Fruit fly (Drosophila melanogaster) whole organism, embryonic: ENCODE measurements around the gene Bx42.
A peak's percentile ranks its signal among the peaks of the same experiment; 100 is the strongest.

ENCODE experiments used
- ATbp ChIP-seq: fragments of 200-800 bp; sonication (Bioruptor generic); optimal IDR thresholded peaks from 2 replicates; lab custom pipeline; 2017; ENCODE audit warnings: missing biosample characterization, mild to moderate bottlenecking, missing genetic modification characterization, missing genetic modification reagents
- Aef1 ChIP-seq: fragments of 200-800 bp; sonication (Bioruptor generic); IDR thresholded peaks from 3 replicates; pipeline ENCODE4 v1.3.6; 2022; ENCODE audit warnings: missing biosample characterization, missing genetic modification characterization
- Bgb ChIP-seq: fragments of 200-800 bp; sonication (Bioruptor generic); IDR thresholded peaks from 2 replicates; pipeline ENCODE4 v1.3.6; 2022; ENCODE audit warnings: missing biosample characterization, missing genetic modification characterization; ENCODE audit not compliant: partially characterized antibody
- CG11247 ChIP-seq: fragments of 200-800 bp; sonication (Bioruptor generic); IDR thresholded peaks from 2 replicates; pipeline ENCODE4 v1.3.6; 2022; ENCODE audit warnings: missing biosample characterization, missing genetic modification characterization
- CG1233 ChIP-seq: fragments of 200-800 bp; sonication (Bioruptor generic); optimal IDR thresholded peaks from 4 replicates; lab custom pipeline; 2018; ENCODE audit warnings: missing biosample characterization, mild to moderate bottlenecking, missing genetic modification characterization
- CG13624 ChIP-seq: fragments of 200-800 bp; sonication (Bioruptor generic); optimal IDR thresholded peaks from 2 replicates; lab custom pipeline; 2016; ENCODE audit warnings: missing biosample characterization, missing genetic modification characterization
- CG1529 ChIP-seq: fragments of 200-800 bp; sonication (Bioruptor generic); optimal IDR thresholded peaks from 3 replicates; lab custom pipeline; 2018; ENCODE audit warnings: missing biosample characterization, missing genetic modification characterization
- CG15514 ChIP-seq: fragments of 200-800 bp; sonication (Bioruptor generic); optimal IDR thresholded peaks from 3 replicates; lab custom pipeline; 2017; ENCODE audit warnings: missing biosample characterization, missing genetic modification characterization, mild to moderate bottlenecking, moderate library complexity, missing genetic modification reagents
- CG16815 ChIP-seq: fragments of 200-800 bp; sonication (Bioruptor generic); optimal IDR thresholded peaks from 3 replicates; lab custom pipeline; 2017; ENCODE audit warnings: missing biosample characterization, mild to moderate bottlenecking, missing genetic modification characterization
- CG17186 ChIP-seq: fragments of 200-800 bp; sonication (Bioruptor generic); optimal IDR thresholded peaks from 3 replicates; lab custom pipeline; 2017; ENCODE audit warnings: missing biosample characterization, missing genetic modification reagents, missing genetic modification characterization
- CG1792 ChIP-seq: fragments of 200-800 bp; sonication (Bioruptor generic); optimal IDR thresholded peaks from 2 replicates; lab custom pipeline; 2016; ENCODE audit warnings: missing biosample characterization, missing genetic modification characterization
- CG2116 ChIP-seq: fragments of 200-800 bp; sonication (Bioruptor generic); optimal IDR thresholded peaks from 3 replicates; lab custom pipeline; 2018; ENCODE audit warnings: missing biosample characterization, mild to moderate bottlenecking, missing genetic modification characterization
- CG3163 ChIP-seq: fragments of 200-800 bp; sonication (Bioruptor generic); optimal IDR thresholded peaks from 3 replicates; lab custom pipeline; 2016; ENCODE audit warnings: missing biosample characterization, missing genetic modification characterization
- CG4617 ChIP-seq: fragments of 200-800 bp; sonication (Bioruptor generic); optimal IDR thresholded peaks from 3 replicates; lab custom pipeline; 2016; ENCODE audit warnings: missing biosample characterization, missing genetic modification characterization, borderline replicate concordance
- CG8388 ChIP-seq: fragments of 200-800 bp; sonication (Bioruptor generic); optimal IDR thresholded peaks from 2 replicates; lab custom pipeline; 2019; ENCODE audit warnings: missing biosample characterization, mild to moderate bottlenecking, missing genetic modification characterization, moderate library complexity
- CG9797 ChIP-seq: fragments of 200-800 bp; sonication (Bioruptor generic); optimal IDR thresholded peaks from 3 replicates; lab custom pipeline; 2018; ENCODE audit warnings: missing biosample characterization, mild to moderate bottlenecking, missing genetic modification characterization
- Chrac-16 ChIP-seq: fragments of 200-800 bp; sonication (Bioruptor generic); optimal IDR thresholded peaks from 3 replicates; lab custom pipeline; 2016; ENCODE audit warnings: missing biosample characterization, missing genetic modification characterization
- CrebB ChIP-seq: fragments of 200-800 bp; sonication (Bioruptor generic); optimal IDR thresholded peaks from 3 replicates; lab custom pipeline; 2018; ENCODE audit warnings: missing biosample characterization, mild to moderate bottlenecking, missing genetic modification characterization
- Drgx ChIP-seq: fragments of 200-800 bp; sonication (Bioruptor generic); IDR thresholded peaks from 2 replicates; pipeline ENCODE4 v1.3.6; 2022; ENCODE audit warnings: missing biosample characterization, missing genetic modification characterization
- E2f1 ChIP-seq: fragments of 200-800 bp; sonication (Bioruptor generic); IDR thresholded peaks from 2 replicates; pipeline ENCODE4 v1.3.6; 2022; ENCODE audit warnings: missing biosample characterization, missing genetic modification characterization
- Fer1 ChIP-seq: fragments of 200-800 bp; sonication (Bioruptor generic); optimal IDR thresholded peaks from 2 replicates; lab custom pipeline; 2017; ENCODE audit warnings: missing biosample characterization, mild to moderate bottlenecking, missing genetic modification characterization
- H15 ChIP-seq: fragments of 200-800 bp; sonication (Bioruptor generic); IDR thresholded peaks from 3 replicates; pipeline ENCODE4 v1.3.6; 2022; ENCODE audit warnings: missing biosample characterization, missing genetic modification characterization
- HHEX ChIP-seq: fragments of 200-800 bp; sonication (Bioruptor generic); optimal IDR thresholded peaks from 3 replicates; lab custom pipeline; 2017; ENCODE audit warnings: missing biosample characterization, mild to moderate bottlenecking, missing genetic modification characterization, missing genetic modification reagents
- Hand ChIP-seq: fragments of 200-800 bp; sonication (Bioruptor generic); optimal IDR thresholded peaks from 2 replicates; lab custom pipeline; 2017; ENCODE audit warnings: mild to moderate bottlenecking, missing biosample characterization, missing genetic modification reagents, missing genetic modification characterization
- MBD-R2 ChIP-seq: fragments of 200-800 bp; sonication (Bioruptor generic); IDR thresholded peaks from 2 replicates; pipeline ENCODE4 v1.3.6; 2022; ENCODE audit warnings: missing biosample characterization, missing genetic modification characterization
- Poxn ChIP-seq: fragments of 200-800 bp; sonication (Bioruptor generic); IDR thresholded peaks from 2 replicates; pipeline ENCODE4 v1.3.6; 2022; ENCODE audit warnings: missing biosample characterization, missing genetic modification characterization
- Sox100B ChIP-seq: fragments of 200-800 bp; sonication (Bioruptor generic); optimal IDR thresholded peaks from 3 replicates; lab custom pipeline; 2018; ENCODE audit warnings: missing biosample characterization, mild to moderate bottlenecking, missing genetic modification characterization
- Sry-δ ChIP-seq: fragments of 200-800 bp; sonication (Bioruptor generic); optimal IDR thresholded peaks from 2 replicates; lab custom pipeline; 2016; ENCODE audit warnings: missing biosample characterization, missing genetic modification characterization
- abd-A ChIP-seq: fragments of 200-800 bp; sonication (Bioruptor generic); optimal IDR thresholded peaks from 3 replicates; lab custom pipeline; 2019; ENCODE audit warnings: missing biosample characterization, mild to moderate bottlenecking, missing genetic modification characterization, moderate library complexity
- al ChIP-seq: fragments of 200-800 bp; sonication (Bioruptor generic); IDR thresholded peaks from 2 replicates; pipeline ENCODE4 v1.3.6; 2022; ENCODE audit warnings: missing biosample characterization, missing genetic modification characterization
- ash1 ChIP-seq: fragments of 200-800 bp; sonication (Bioruptor generic); optimal IDR thresholded peaks from 2 replicates; lab custom pipeline; 2018; ENCODE audit warnings: missing biosample characterization, mild to moderate bottlenecking, missing genetic modification characterization
- bowl ChIP-seq: fragments of 200-800 bp; sonication (Bioruptor generic); IDR thresholded peaks from 2 replicates; pipeline ENCODE4 v1.3.6; 2022; ENCODE audit warnings: missing biosample characterization, missing genetic modification characterization
- cg ChIP-seq: fragments of 200-800 bp; sonication (Bioruptor generic); optimal IDR thresholded peaks from 3 replicates; lab custom pipeline; 2019; ENCODE audit warnings: missing biosample characterization, mild to moderate bottlenecking, missing genetic modification characterization, moderate library complexity
- chif ChIP-seq, 2 experiments: fragments of 200-800 bp; sonication (Bioruptor generic); optimal IDR thresholded peaks; 3 replicates each; lab custom pipeline; 2016; ENCODE audit warnings: missing biosample characterization in 2 of 2, missing genetic modification characterization in 2 of 2
- croc ChIP-seq: fragments of 200-800 bp; sonication (Bioruptor generic); conservative IDR thresholded peaks from 3 replicates; pipeline ENCODE4 v1.3.6; 2022; ENCODE audit warnings: missing biosample characterization, missing genetic modification characterization
- da ChIP-seq: fragments of 200-800 bp; sonication (Bioruptor generic); optimal IDR thresholded peaks from 2 replicates; lab custom pipeline; 2016; ENCODE audit warnings: missing biosample characterization, missing genetic modification characterization
- disco-r ChIP-seq: fragments of 200-800 bp; sonication (Bioruptor generic); optimal IDR thresholded peaks from 2 replicates; lab custom pipeline; 2016; ENCODE audit warnings: missing biosample characterization, missing genetic modification characterization
- dm ChIP-seq: fragments of 200-800 bp; sonication (Bioruptor generic); optimal IDR thresholded peaks from 3 replicates; lab custom pipeline; 2016; ENCODE audit warnings: missing biosample characterization, missing genetic modification characterization
- eyg ChIP-seq: fragments of 200-800 bp; sonication (Bioruptor generic); optimal IDR thresholded peaks from 3 replicates; lab custom pipeline; 2016; ENCODE audit warnings: missing biosample characterization, missing genetic modification characterization
- fu2 ChIP-seq: fragments of 200-800 bp; sonication (Bioruptor generic); optimal IDR thresholded peaks from 2 replicates; lab custom pipeline; 2016; ENCODE audit warnings: missing biosample characterization, missing genetic modification characterization
- nmo ChIP-seq: fragments of 200-800 bp; sonication (Bioruptor generic); optimal IDR thresholded peaks from 2 replicates; lab custom pipeline; 2018; ENCODE audit warnings: missing biosample characterization, mild to moderate bottlenecking, missing genetic modification characterization, moderate library complexity
- nom ChIP-seq: fragments of 200-800 bp; sonication (Bioruptor generic); optimal IDR thresholded peaks from 2 replicates; lab custom pipeline; 2017; ENCODE audit warnings: missing biosample characterization, missing genetic modification characterization, mild to moderate bottlenecking, moderate library complexity, missing genetic modification reagents
- onecut ChIP-seq: fragments of 200-800 bp; sonication (Bioruptor generic); IDR thresholded peaks from 2 replicates; pipeline ENCODE4 v1.3.6; 2022; ENCODE audit warnings: missing biosample characterization, missing genetic modification characterization
- otp ChIP-seq: fragments of 200-800 bp; sonication (Bioruptor generic); IDR thresholded peaks from 3 replicates; pipeline ENCODE4, ENCODE4 v1.3.6; 2022; ENCODE audit warnings: missing biosample characterization, missing genetic modification characterization
- row ChIP-seq: fragments of 200-800 bp; sonication (Bioruptor generic); IDR thresholded peaks from 3 replicates; pipeline ENCODE4 v1.3.6; 2022; ENCODE audit warnings: missing biosample characterization, missing genetic modification characterization
- sens ChIP-seq: fragments of 200-800 bp; sonication (Bioruptor generic); peaks from one replicate; lab custom pipeline; 2016; ENCODE audit warnings: missing biosample characterization, missing genetic modification characterization
- sug ChIP-seq: fragments of 200-800 bp; optimal IDR thresholded peaks from 2 replicates; lab custom pipeline; 2019; ENCODE audit warnings: missing biosample characterization, mild to moderate bottlenecking, missing genetic modification characterization, moderate library complexity
- trem ChIP-seq: fragments of 200-800 bp; optimal IDR thresholded peaks from 3 replicates; lab custom pipeline; 2019; ENCODE audit warnings: missing biosample characterization, mild to moderate bottlenecking, missing genetic modification characterization, moderate library complexity
- unc-4 ChIP-seq: fragments of 200-800 bp; sonication (Bioruptor generic); IDR thresholded peaks from 2 replicates; pipeline ENCODE4 v1.3.6; 2022; ENCODE audit warnings: missing biosample characterization, missing genetic modification characterization; ENCODE audit not compliant: partially characterized antibody
- yki ChIP-seq: fragments of >200 bp; optimal IDR thresholded peaks from 3 replicates; lab custom pipeline; 2018
- zen ChIP-seq: fragments of 200-800 bp; sonication (Bioruptor generic); optimal IDR thresholded peaks from 3 replicates; lab custom pipeline; 2018; ENCODE audit warnings: missing biosample characterization, mild to moderate bottlenecking, missing genetic modification characterization, moderate library complexity

The Bx42 gene

dm6 chrX:9152127-9152598 lies 45.8 kb upstream of the Bx42 start (continued):
- TF ChIP-seq CG13624 (GFP tag; lab: Kevin White, UChicago) (peak; percentile 57), CG4617 (GFP tag; lab: Kevin White, UChicago) (no peak), Sox100B (GFP tag; lab: Kevin White, UChicago) (no peak), bowl (GFP tag; lab: Robert Waterston, UW) (no peak), nom (peak; percentile 72), yki (lab: Kevin White, UChicago) (no peak), HHEX (peak; percentile 3), Bgb (GFP tag; lab: Robert Waterston, UW) (0 out of 2 replicates have a peak, but pooled peaks have one; percentile 30), CG15514 (GFP tag; lab: Kevin White, UChicago) (peak; percentile 63), CG1792 (no peak), disco-r (no peak), da (no peak), cg (GFP tag; lab: Kevin White, UChicago) (peak; percentile 92), CG2116 (GFP tag; lab: Kevin White, UChicago) (peak; percentile 27), eyg (GFP tag; lab: Kevin White, UChicago) (no peak), chif (GFP tag; optimal IDR thresholded peaks at IDR 0.05; lab: Kevin White, UChicago) (peak in 1 of 2 experiments; percentile 13), Chrac-16 (GFP tag; lab: Kevin White, UChicago) (peak; percentile 24), onecut (GFP tag; lab: Robert Waterston, UW) (peak; percentile 71; the same call in 1 of the 2 replicates), unc-4 (GFP tag; lab: Robert Waterston, UW) (0 out of 2 replicates have a peak, but pooled peaks have one; percentile 23), Aef1 (GFP tag; lab: Robert Waterston, UW) (no peak), CG1529 (GFP tag; lab: Kevin White, UChicago) (no peak), croc (GFP tag; lab: Robert Waterston, UW) (no peak), fu2 (no peak), CG3163 (GFP tag; lab: Kevin White, UChicago) (no peak), CrebB (peak; percentile 12), Hand (GFP tag; lab: Kevin White, UChicago) (no peak), dm (GFP tag; lab: Kevin White, UChicago) (peak; percentile 12), E2f1 (no peak), CG16815 (no peak), Sry-δ (GFP tag; lab: Kevin White, UChicago) (peak; percentile 7), Poxn (no peak), nmo (GFP tag; lab: Kevin White, UChicago) (peak; percentile 27), CG11247 (GFP tag; lab: Robert Waterston, UW) (peak; percentile 11; the same call in 1 of the 2 replicates), row (GFP tag; lab: Robert Waterston, UW) (peak; percentile 60; the same call in 2 of the 3 replicates), CG8388 (no peak), trem (tag; lab: Kevin White, UChicago) (peak; percentile 41), CG17186 (peak; percentile 33), zen (tag; lab: Kevin White, UChicago) (no peak), al (no peak), sens (GFP tag; lab: Kevin White, UChicago) (peak; percentile 79), ash1 (GFP tag; lab: Kevin White, UChicago) (no peak), Fer1 (peak; percentile 55), CG1233 (GFP tag; lab: Kevin White, UChicago) (no peak), Drgx (GFP tag; lab: Robert Waterston, UW) (peak; percentile 68), CG9797 (no peak), abd-A (tag; lab: Kevin White, UChicago) (no peak), otp (GFP tag; lab: Robert Waterston, UW) (no peak), ATbp (GFP tag; lab: Kevin White, UChicago) (peak; percentile 84), sug (tag; lab: Kevin White, UChicago) (peak; percentile 33), MBD-R2 (peak; percentile 31), H15 (GFP tag; lab: Robert Waterston, UW) (no peak)
